Worm (Caenorhabditis elegans) whole organism, L3 larva: ENCODE data around the gene tsp-8.

ENCODE experiments used
- R02D3.7 ChIP-seq: fragments of 150-350 bp; optimal IDR thresholded peaks from 2 replicates; lab custom pipeline; 2014; ENCODE audit warnings: missing biosample characterization, missing genetic modification characterization
- ZK546.5 ChIP-seq: sonication (generic microtip); optimal IDR thresholded peaks from 2 replicates; lab custom pipeline; 2017; ENCODE audit warnings: missing biosample characterization, missing genetic modification characterization
- aly-2 ChIP-seq: fragments of 150-350 bp; optimal IDR thresholded peaks from 2 replicates; lab custom pipeline; 2014; ENCODE audit warnings: missing biosample characterization, missing genetic modification characterization
- ama-1 ChIP-seq: fragments of 150-350 bp; optimal IDR thresholded peaks from 2 replicates; lab custom pipeline; 2018
- ceh-16 ChIP-seq: sonication (generic microtip); optimal IDR thresholded peaks from 2 replicates; lab custom pipeline; 2017; ENCODE audit warnings: missing biosample characterization, missing genetic modification characterization
- ceh-28 ChIP-seq: fragments of 150-350 bp; optimal IDR thresholded peaks from 2 replicates; lab custom pipeline; 2014; ENCODE audit warnings: missing biosample characterization, missing genetic modification reagents, missing genetic modification characterization
- ceh-82 ChIP-seq: fragments of 150-350 bp; optimal IDR thresholded peaks from 2 replicates; lab custom pipeline; 2014; ENCODE audit warnings: missing biosample characterization, missing genetic modification characterization
- ceh-9 ChIP-seq: sonication (generic microtip); optimal IDR thresholded peaks from 2 replicates; lab custom pipeline; 2018; ENCODE audit warnings: missing biosample characterization, missing genetic modification characterization
- egl-27 ChIP-seq: sonication (generic microtip); optimal IDR thresholded peaks from 4 replicates; lab custom pipeline; 2017; ENCODE audit warnings: missing biosample characterization, missing genetic modification reagents, missing genetic modification characterization
- elt-1 ChIP-seq: fragments of 150-350 bp; optimal IDR thresholded peaks from 2 replicates; lab custom pipeline; 2014; ENCODE audit warnings: missing biosample characterization, missing genetic modification characterization
- elt-2 ChIP-seq: sonication (generic microtip); optimal IDR thresholded peaks from 2 replicates; lab custom pipeline; 2016; ENCODE audit warnings: missing genetic modification reagents, mild to moderate bottlenecking, missing genetic modification characterization, missing compliant biosample characterization
- fkh-10 ChIP-seq: sonication (generic microtip); optimal IDR thresholded peaks from 2 replicates; lab custom pipeline; 2017; ENCODE audit warnings: missing biosample characterization, missing genetic modification reagents, missing genetic modification characterization
- fkh-2 ChIP-seq: fragments of 150-350 bp; optimal IDR thresholded peaks from 2 replicates; lab custom pipeline; 2014; ENCODE audit warnings: missing biosample characterization, missing genetic modification reagents, missing genetic modification characterization
- fos-1 ChIP-seq: fragments of 150-350 bp; optimal IDR thresholded peaks from 2 replicates; lab custom pipeline; 2014; ENCODE audit warnings: missing biosample characterization, missing genetic modification characterization
- jun-1 ChIP-seq: fragments of 150-350 bp; optimal IDR thresholded peaks from 2 replicates; lab custom pipeline; 2014; ENCODE audit warnings: missing biosample characterization, missing genetic modification reagents, missing genetic modification characterization
- lin-15B ChIP-seq: fragments of 150-350 bp; optimal IDR thresholded peaks from 2 replicates; lab custom pipeline; 2014; ENCODE audit warnings: missing biosample characterization, missing genetic modification characterization
- lin-39 ChIP-seq: fragments of 150-350 bp; optimal IDR thresholded peaks from 2 replicates; lab custom pipeline; 2018; ENCODE audit warnings: missing biosample characterization, missing genetic modification reagents, missing genetic modification characterization
- mdl-1 ChIP-seq: fragments of 150-350 bp; optimal IDR thresholded peaks from 2 replicates; lab custom pipeline; 2014; ENCODE audit warnings: missing biosample characterization, missing genetic modification characterization
- nfya-1 ChIP-seq: sonication (generic microtip); optimal IDR thresholded peaks from 2 replicates; lab custom pipeline; 2017; ENCODE audit warnings: missing genetic modification characterization, mild to moderate bottlenecking, missing compliant biosample characterization, antibody characterized with exemption, moderate library complexity; ENCODE audit not compliant: insufficient read depth
- nhr-11 ChIP-seq: fragments of 150-350 bp; optimal IDR thresholded peaks from 2 replicates; lab custom pipeline; 2014; ENCODE audit warnings: missing biosample characterization, missing genetic modification characterization
- nhr-12 ChIP-seq: fragments of 150-350 bp; optimal IDR thresholded peaks from 2 replicates; lab custom pipeline; 2014; ENCODE audit warnings: missing biosample characterization, missing genetic modification characterization
- nhr-237 ChIP-seq: fragments of 150-350 bp; optimal IDR thresholded peaks from 2 replicates; lab custom pipeline; 2014; ENCODE audit warnings: missing biosample characterization, missing genetic modification characterization
- nhr-25 ChIP-seq: sonication (generic microtip); optimal IDR thresholded peaks from 2 replicates; lab custom pipeline; 2017; ENCODE audit warnings: missing biosample characterization, missing genetic modification characterization
- nhr-67 ChIP-seq: fragments of 150-350 bp; optimal IDR thresholded peaks from 2 replicates; lab custom pipeline; 2014; ENCODE audit warnings: missing biosample characterization, missing genetic modification characterization
- nhr-76 ChIP-seq: fragments of 150-350 bp; sonication (generic microtip); optimal IDR thresholded peaks from 5 replicates; lab custom pipeline; 2014; ENCODE audit warnings: missing biosample characterization, missing genetic modification characterization
- pqm-1 ChIP-seq: fragments of 150-350 bp; optimal IDR thresholded peaks from 2 replicates; lab custom pipeline; 2017; ENCODE audit warnings: missing biosample characterization, missing genetic modification characterization, inconsistent platforms
- sea-2 ChIP-seq: fragments of 150-350 bp; sonication (generic microtip); optimal IDR thresholded peaks from 4 replicates; lab custom pipeline; 2014; ENCODE audit warnings: missing biosample characterization, missing genetic modification reagents, missing genetic modification characterization
- skn-1 ChIP-seq: fragments of 150-350 bp; optimal IDR thresholded peaks from 2 replicates; lab custom pipeline; 2014; ENCODE audit warnings: missing biosample characterization, missing genetic modification characterization
- snpc-4 ChIP-seq: fragments of 150-350 bp; optimal IDR thresholded peaks from 2 replicates; lab custom pipeline; 2014; ENCODE audit warnings: missing biosample characterization, missing genetic modification characterization
- tbx-2 ChIP-seq: sonication (generic microtip); optimal IDR thresholded peaks from 2 replicates; lab custom pipeline; 2016; ENCODE audit warnings: mild to moderate bottlenecking, missing genetic modification characterization, missing compliant biosample characterization
- unc-62 ChIP-seq: fragments of 150-350 bp; sonication (generic microtip); optimal IDR thresholded peaks from 4 replicates; lab custom pipeline; 2014; ENCODE audit warnings: missing biosample characterization, missing genetic modification reagents, missing genetic modification characterization
- zag-1 ChIP-seq: fragments of 150-350 bp; optimal IDR thresholded peaks from 2 replicates; lab custom pipeline; 2014; ENCODE audit warnings: missing biosample characterization, missing genetic modification characterization
- ztf-11 ChIP-seq: fragments of 150-350 bp; optimal IDR thresholded peaks from 2 replicates; lab custom pipeline; 2014; ENCODE audit warnings: missing biosample characterization, missing genetic modification characterization
- ztf-4 ChIP-seq: fragments of 150-350 bp; optimal IDR thresholded peaks from 2 replicates; lab custom pipeline; 2014; ENCODE audit warnings: missing biosample characterization, missing genetic modification characterization

The tsp-8 gene

DNA sequence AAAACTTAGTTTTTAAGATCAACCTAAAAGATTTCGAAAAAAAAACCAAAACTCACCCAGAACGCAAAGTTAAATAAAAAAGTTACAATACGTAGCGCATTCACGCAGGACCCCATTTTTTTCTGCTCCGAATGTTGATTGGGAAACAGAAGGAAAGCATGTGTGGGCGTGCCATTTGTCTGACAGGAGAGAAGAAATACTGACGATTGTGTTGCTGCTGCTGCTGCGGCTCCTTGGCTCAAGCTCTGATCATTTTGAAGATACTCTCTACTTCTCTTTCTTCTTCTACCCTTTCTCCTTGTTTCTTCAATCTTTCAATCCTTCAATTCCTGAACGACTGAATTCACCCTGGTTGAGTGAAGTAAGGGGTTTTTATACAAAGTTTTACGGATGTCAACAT, at the start of gene tsp-8:
Gene tsp-8, minus strand, starts transcription at position 185 of the 400 bp plus-strand sequence.
- TF ChIP-seq sea-2: no peak

DNA sequence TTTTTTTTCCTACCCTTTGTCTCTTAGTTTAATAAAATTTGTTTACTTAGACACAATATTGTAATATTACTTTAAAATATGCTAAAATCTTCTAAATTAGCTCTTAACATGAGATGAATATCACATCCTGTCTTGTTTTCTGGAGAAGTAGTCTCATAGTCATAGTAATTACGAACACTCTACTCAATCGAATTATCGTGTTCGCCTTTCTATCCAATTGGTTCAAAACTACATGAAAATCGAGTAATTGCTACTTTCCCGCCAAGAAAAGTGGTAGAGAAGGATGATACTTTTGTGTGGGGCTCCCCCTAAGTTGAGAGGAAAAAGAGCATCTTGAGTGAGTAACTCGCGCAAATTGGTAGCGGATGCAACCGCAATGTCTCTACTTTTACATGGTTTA, 48.8 kb upstream of the tsp-8 start:
- TF ChIP-seq unc-62 (GFP tag; lab: Kevin White, UChicago) (no peak), nhr-67 (tag; lab: Kevin White, UChicago) (no peak), ZK546.5 (tag; lab: Kevin White, UChicago) (no peak), ztf-11 (tag; lab: Kevin White, UChicago) (no peak), ceh-82 (tag; lab: Kevin White, UChicago) (no peak), nhr-12 (tag; lab: Kevin White, UChicago) (no peak), lin-39 (no peak), tbx-2 (tag; lab: Kevin White, UChicago) (no peak), nhr-76 (tag; lab: Kevin White, UChicago) (no peak), nhr-237 (tag; lab: Kevin White, UChicago) (no peak), lin-15B (tag; lab: Kevin White, UChicago) (no peak), ceh-28 (tag; lab: Kevin White, UChicago) (no peak), zag-1 (tag; lab: Kevin White, UChicago) (no peak), skn-1 (tag; lab: Kevin White, UChicago) (no peak), mdl-1 (tag; lab: Kevin White, UChicago) (no peak), jun-1 (tag; lab: Kevin White, UChicago) (no peak), ama-1 (lab: Kevin White, UChicago) (no peak), nhr-11 (tag; lab: Kevin White, UChicago) (no peak)

DNA sequence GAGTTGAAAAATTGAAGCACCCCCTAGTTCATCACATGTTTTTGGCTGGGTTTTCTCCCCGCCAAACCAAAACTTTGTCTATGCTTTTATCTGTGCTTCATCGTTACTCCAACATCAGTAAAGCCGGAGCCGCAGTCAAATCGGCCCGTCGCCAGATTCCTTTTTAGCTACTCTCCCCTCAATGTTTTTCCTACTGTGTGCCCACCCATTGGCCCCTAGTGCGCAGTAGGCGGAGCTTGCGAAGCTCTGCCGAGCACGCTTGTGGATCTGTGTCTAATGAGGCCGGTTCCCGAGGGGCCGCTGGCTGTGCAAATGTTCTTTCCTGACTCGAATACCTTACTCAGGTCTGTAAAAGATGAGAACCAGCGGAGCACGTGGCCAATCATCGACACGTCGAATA, 47.0 kb upstream of the tsp-8 start:
- TF ChIP-seq elt-2 (no peak), nfya-1 (tag; lab: Kevin White, UChicago) (peak; percentile 90), ceh-16 (tag; lab: Kevin White, UChicago) (no peak), R02D3.7 (no peak)

DNA sequence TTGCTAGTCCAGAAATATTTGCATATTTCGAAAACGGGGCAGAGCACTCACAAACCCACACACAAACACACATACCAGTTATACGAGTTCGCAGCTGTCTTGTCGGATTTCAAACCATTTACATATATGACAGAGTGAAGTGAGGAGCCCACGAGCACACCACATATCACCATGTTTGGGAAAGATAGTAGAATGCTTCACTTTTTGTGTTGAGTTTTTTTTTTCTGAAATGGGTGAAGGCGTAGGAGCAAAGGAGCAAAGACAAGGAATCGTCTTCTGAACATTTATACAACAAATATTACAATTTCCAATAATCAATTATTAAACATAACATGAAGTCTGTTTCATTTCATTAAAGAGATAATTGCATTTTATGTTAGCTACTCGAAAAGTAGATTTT, 45.9 kb upstream of the tsp-8 start:
- TF ChIP-seq zag-1 (tag; lab: Kevin White, UChicago) (no peak), lin-15B (tag; lab: Kevin White, UChicago) (no peak), aly-2 (tag; lab: Kevin White, UChicago) (no peak), elt-1 (tag; lab: Kevin White, UChicago) (no peak), ZK546.5 (tag; lab: Kevin White, UChicago) (no peak), elt-2 (no peak), pqm-1 (tag; lab: Kevin White, UChicago) (no peak), ama-1 (lab: Kevin White, UChicago) (no peak), egl-27 (tag; lab: Kevin White, UChicago) (no peak), nhr-76 (tag; lab: Kevin White, UChicago) (no peak), sea-2 (no peak)

DNA sequence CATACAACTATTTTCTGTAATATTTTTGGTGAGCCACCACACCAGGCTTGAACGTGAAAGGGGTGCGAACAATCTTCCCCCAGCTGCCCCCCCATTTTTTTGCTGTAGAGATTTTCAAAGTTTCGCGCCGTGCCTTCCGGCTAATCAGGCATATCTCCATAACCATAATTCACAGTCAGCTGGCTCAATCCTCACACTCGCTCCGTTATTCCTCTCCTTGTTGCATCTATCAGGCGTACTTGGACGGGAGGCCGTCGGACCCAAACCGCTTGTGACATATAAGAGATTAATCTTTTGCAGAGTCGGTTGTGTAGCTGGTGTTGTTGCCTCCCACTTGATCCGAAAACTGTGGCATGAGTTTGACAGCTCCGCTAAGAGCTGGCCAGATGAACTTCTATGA, 43.9 kb upstream of the tsp-8 start, which contains the start of gene unc-3:
Gene unc-3, plus strand, starts transcription at position 301 of the 400 bp plus-strand sequence.
- TF ChIP-seq elt-2 (no peak), ztf-4 (no peak), nfya-1 (tag; lab: Kevin White, UChicago) (no peak), tbx-2 (tag; lab: Kevin White, UChicago) (no peak), nhr-11 (tag; lab: Kevin White, UChicago) (no peak), fkh-10 (GFP tag; lab: Kevin White, UChicago) (no peak), ceh-82 (tag; lab: Kevin White, UChicago) (no peak), nhr-237 (tag; lab: Kevin White, UChicago) (no peak), nhr-25 (tag; lab: Kevin White, UChicago) (no peak), ceh-28 (tag; lab: Kevin White, UChicago) (no peak), snpc-4 (tag; lab: Kevin White, UChicago) (no peak), ceh-16 (tag; lab: Kevin White, UChicago) (no peak), fos-1 (tag; lab: Kevin White, UChicago) (no peak), ceh-9 (no peak), fkh-2 (no peak), ama-1 (lab: Kevin White, UChicago) (no peak), nhr-12 (tag; lab: Kevin White, UChicago) (no peak), ztf-11 (tag; lab: Kevin White, UChicago) (no peak), nhr-76 (tag; lab: Kevin White, UChicago) (no peak)
- TF ChIP-seq, all 47 proteins: peak for 0
